Fruit fly (Drosophila melanogaster) whole organism, pupa: ENCODE results near the gene CG4836.

Experiments
- CG10348 ChIP-seq: fragments of 200-800 bp; sonication (Bioruptor generic); IDR thresholded peaks from 2 replicates; pipeline ENCODE4 v1.3.6; 2022; ENCODE audit warnings: missing biosample characterization, missing genetic modification characterization
- CG12605 ChIP-seq: fragments of 200-800 bp; sonication (Bioruptor generic); IDR thresholded peaks from 2 replicates; pipeline ENCODE4 v1.3.6; 2022; ENCODE audit warnings: missing biosample characterization, missing genetic modification characterization
- CG13204 ChIP-seq: fragments of 200-800 bp; sonication (Bioruptor generic); optimal IDR thresholded peaks from 2 replicates; lab custom pipeline; 2018; ENCODE audit warnings: missing biosample characterization, mild to moderate bottlenecking, missing genetic modification characterization, moderate library complexity
- CG15710 ChIP-seq: fragments of 200-800 bp; sonication (Bioruptor generic); optimal IDR thresholded peaks from 2 replicates; lab custom pipeline; 2018; ENCODE audit warnings: missing biosample characterization, mild to moderate bottlenecking, missing genetic modification characterization, moderate library complexity
- CG17806 ChIP-seq: fragments of 200-800 bp; sonication (Bioruptor generic); optimal IDR thresholded peaks from 2 replicates; lab custom pipeline; 2018; ENCODE audit warnings: missing biosample characterization, mild to moderate bottlenecking, missing genetic modification characterization, moderate library complexity
- CG32121 ChIP-seq: fragments of 200-800 bp; sonication (Bioruptor generic); IDR thresholded peaks from 2 replicates; pipeline ENCODE4 v1.3.6; 2022; ENCODE audit warnings: missing biosample characterization, missing genetic modification characterization
- CG9948 ChIP-seq: fragments of 200-800 bp; sonication (Bioruptor generic); optimal IDR thresholded peaks from 2 replicates; lab custom pipeline; 2018; ENCODE audit warnings: missing biosample characterization, mild to moderate bottlenecking, missing genetic modification characterization, moderate library complexity
- EcR ChIP-seq: fragments of 200-800 bp; sonication (Bioruptor generic); optimal IDR thresholded peaks from 3 replicates; lab custom pipeline; 2019; ENCODE audit warnings: missing biosample characterization, missing genetic modification characterization, mild to moderate bottlenecking, moderate library complexity, missing genetic modification reagents
- Pif1A ChIP-seq: fragments of 200-800 bp; sonication (Bioruptor generic); optimal IDR thresholded peaks from 3 replicates; lab custom pipeline; 2016; ENCODE audit warnings: missing biosample characterization, missing genetic modification characterization
- gl ChIP-seq: fragments of 200-800 bp; sonication (Bioruptor generic); optimal IDR thresholded peaks from 2 replicates; lab custom pipeline; 2018; ENCODE audit warnings: missing biosample characterization, mild to moderate bottlenecking, missing genetic modification characterization
- rn ChIP-seq: fragments of 200-800 bp; sonication (Bioruptor generic); IDR thresholded peaks from 2 replicates; pipeline ENCODE4 v1.3.6; 2022; ENCODE audit warnings: missing biosample characterization, missing genetic modification characterization

- no peak for TF ChIP-seq CG13204 (GFP tag; lab: Kevin White, UChicago)
- TF ChIP-seq CG32121 (GFP tag; lab: Robert Waterston, UW), result no peak
- no peak for TF ChIP-seq EcR (GFP tag; lab: Kevin White, UChicago)
- no peak for TF ChIP-seq CG12605 (GFP tag; lab: Robert Waterston, UW)
- TF ChIP-seq CG9948, result no peak
- no peak for TF ChIP-seq gl (tag; lab: Kevin White, UChicago)
- TF ChIP-seq rn (GFP tag; lab: Robert Waterston, UW), result no peak
- no peak for TF ChIP-seq CG10348 (GFP tag; lab: Robert Waterston, UW)
- TF ChIP-seq CG15710 (tag; lab: Kevin White, UChicago), result no peak
- no peak for TF ChIP-seq CG17806 (tag; lab: Kevin White, UChicago)
- no peak for TF ChIP-seq Pif1A (GFP tag; lab: Kevin White, UChicago)
Measured at dm6 chr3R:19997526-19998070, 16.1 kb upstream of the CG4836 start.
